Fruit fly (Drosophila melanogaster): ENCODE results near the gene nmd.

nmd gene

DNA sequence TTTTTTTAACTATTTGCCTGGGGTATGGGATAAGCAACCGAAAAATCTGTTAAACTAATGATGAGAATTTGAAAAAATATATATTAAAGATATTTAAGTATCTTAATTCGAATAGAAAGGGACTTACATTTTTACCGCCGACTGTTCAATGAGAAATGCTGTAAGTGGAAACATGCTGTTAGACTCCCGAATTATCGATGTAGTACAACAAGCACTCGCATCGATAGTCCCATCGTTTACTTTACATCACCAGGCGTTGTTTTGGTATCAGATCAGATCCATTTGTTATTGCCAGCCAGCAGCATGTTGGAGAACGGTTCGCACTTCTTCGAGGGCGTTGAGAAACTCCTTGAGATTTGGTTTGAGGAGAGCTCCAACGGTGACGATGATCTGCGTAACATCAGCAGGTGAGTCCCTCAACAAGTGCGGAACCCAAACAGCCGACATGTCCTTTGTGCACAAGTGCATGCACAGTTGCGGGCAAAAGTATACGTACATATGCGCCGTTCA is 35.5 kb upstream of the nmd start, which contains the start of gene SamDC (continued):
- no peak for TF ChIP-seq Abd-B (GFP tag; optimal IDR thresholded peaks at IDR 0.05)
- TF ChIP-seq foxo (GFP tag; optimal IDR thresholded peaks at IDR 0.05) = peak in 1 of 2 experiments; percentile 57
- TF ChIP-seq N (GFP tag; optimal IDR thresholded peaks at IDR 0.05) = peak; percentile 97
- TF ChIP-seq Jra (GFP tag; optimal IDR thresholded peaks at IDR 0.05) = no peak
- TF ChIP-seq sage (GFP tag; optimal IDR thresholded peaks at IDR 0.05) = peak; percentile 30

DNA sequence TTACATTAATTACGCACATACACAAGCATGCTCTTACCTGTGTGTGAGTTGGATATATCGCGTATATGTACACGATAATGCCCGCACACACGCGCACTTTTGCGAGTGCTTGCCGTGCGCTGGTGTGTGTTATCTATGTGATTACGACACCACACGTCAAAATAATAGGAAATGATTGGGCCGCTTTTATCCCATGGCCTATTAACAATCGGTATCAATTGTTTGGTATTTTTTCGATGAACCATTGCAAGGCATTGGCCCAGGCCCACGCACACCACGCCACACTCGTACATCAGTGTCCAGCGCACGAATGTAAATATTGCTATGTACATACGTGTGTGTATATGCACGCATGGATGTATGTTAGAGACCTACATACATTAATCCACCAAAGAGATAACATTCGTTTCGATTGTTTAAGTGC is 31.1 kb upstream of the nmd start:
- TF ChIP-seq brk (GFP tag; optimal IDR thresholded peaks at IDR 0.05) = peak; percentile 57
- TF ChIP-seq Abd-B (GFP tag; optimal IDR thresholded peaks at IDR 0.05) = no peak
- TF ChIP-seq pan (optimal IDR thresholded peaks at IDR 0.05) = no peak
- peak; percentile 56 for TF ChIP-seq OdsH (GFP tag; optimal IDR thresholded peaks at IDR 0.05)
- TF ChIP-seq Dif (GFP tag; optimal IDR thresholded peaks at IDR 0.05; ENCODE audit: partially characterized antibody) = no peak
- no peak for TF ChIP-seq usp (GFP tag; optimal IDR thresholded peaks at IDR 0.05)
- peak; percentile 47 for TF ChIP-seq sage (GFP tag; optimal IDR thresholded peaks at IDR 0.05)
- peak; percentile 72 for TF ChIP-seq N (GFP tag; optimal IDR thresholded peaks at IDR 0.05)
- TF ChIP-seq dsf (GFP tag; optimal IDR thresholded peaks at IDR 0.05; ENCODE audit: borderline replicate concordance) = no peak
- peak; percentile 55 for TF ChIP-seq woc (GFP tag; optimal IDR thresholded peaks at IDR 0.05)
- peak in 1 of 2 experiments; percentile 16 for TF ChIP-seq foxo (GFP tag; optimal IDR thresholded peaks at IDR 0.05)
- no peak for TF ChIP-seq dl (GFP tag; optimal IDR thresholded peaks at IDR 0.05; ENCODE audit: insufficient read depth in 1 of 2, partially characterized antibody in 2 of 2)
- no peak for TF ChIP-seq CG9705 (GFP tag; optimal IDR thresholded peaks at IDR 0.05)
- TF ChIP-seq psq (GFP tag; optimal IDR thresholded peaks at IDR 0.05) = peak; percentile 29
- TF ChIP-seq Hr78 (GFP tag; optimal IDR thresholded peaks at IDR 0.05) = no peak
- TF ChIP-seq Vsx2 (GFP tag; optimal IDR thresholded peaks at IDR 0.05; ENCODE audit: partially characterized antibody) = no peak
- TF ChIP-seq tai (GFP tag; optimal IDR thresholded peaks at IDR 0.05) = no peak
- TF ChIP-seq br (GFP tag; optimal IDR thresholded peaks at IDR 0.05) = peak; percentile 64
- TF ChIP-seq Dfd (GFP tag; optimal IDR thresholded peaks at IDR 0.05) = no peak
- no peak for TF ChIP-seq lola (GFP tag; optimal IDR thresholded peaks at IDR 0.05)
- peak; percentile 56 for TF ChIP-seq Sp1 (GFP tag; optimal IDR thresholded peaks at IDR 0.05)
- TF ChIP-seq Mio (GFP tag; optimal IDR thresholded peaks at IDR 0.05) = no peak
- TF ChIP-seq CG32264 (GFP tag; optimal IDR thresholded peaks at IDR 0.05) = no peak
- no peak for TF ChIP-seq CrebA (GFP tag; optimal IDR thresholded peaks at IDR 0.05; ENCODE audit: borderline replicate concordance)
- peak; percentile 11 for TF ChIP-seq sv (GFP tag; optimal IDR thresholded peaks at IDR 0.05)
- peak; percentile 33 for TF ChIP-seq HLH106 (tag; optimal IDR thresholded peaks at IDR 0.05)
- TF ChIP-seq Hr83 (GFP tag; optimal IDR thresholded peaks at IDR 0.05; ENCODE audit: poor library complexity, severe bottlenecking) = peak; percentile 13
- TF ChIP-seq dmrt93B (GFP tag; optimal IDR thresholded peaks at IDR 0.05) = no peak
- TF ChIP-seq Myc (optimal IDR thresholded peaks at IDR 0.05) = no peak
- TF ChIP-seq jim (GFP tag; optimal IDR thresholded peaks at IDR 0.05) = no peak
- peak; percentile 57 for TF ChIP-seq Hnf4 (GFP tag; optimal IDR thresholded peaks at IDR 0.05)
- peak; percentile 80 for TF ChIP-seq Rel (GFP tag; optimal IDR thresholded peaks at IDR 0.05)
- peak; percentile 58 for TF ChIP-seq Rel (tag; optimal IDR thresholded peaks at IDR 0.05)
- peak; percentile 78 for TF ChIP-seq h (GFP tag; optimal IDR thresholded peaks at IDR 0.05)
- peak; percentile 39 for TF ChIP-seq Jra (GFP tag; optimal IDR thresholded peaks at IDR 0.05)
- peak; percentile 58 for TF ChIP-seq ey (GFP tag; optimal IDR thresholded peaks at IDR 0.05)
- peak; percentile 58 for TF ChIP-seq rgr (GFP tag; optimal IDR thresholded peaks at IDR 0.05)
- no peak for TF ChIP-seq GATAd (GFP tag; optimal IDR thresholded peaks at IDR 0.05)
- TF ChIP-seq fru (GFP tag; optimal IDR thresholded peaks at IDR 0.05) = peak; percentile 57

DNA sequence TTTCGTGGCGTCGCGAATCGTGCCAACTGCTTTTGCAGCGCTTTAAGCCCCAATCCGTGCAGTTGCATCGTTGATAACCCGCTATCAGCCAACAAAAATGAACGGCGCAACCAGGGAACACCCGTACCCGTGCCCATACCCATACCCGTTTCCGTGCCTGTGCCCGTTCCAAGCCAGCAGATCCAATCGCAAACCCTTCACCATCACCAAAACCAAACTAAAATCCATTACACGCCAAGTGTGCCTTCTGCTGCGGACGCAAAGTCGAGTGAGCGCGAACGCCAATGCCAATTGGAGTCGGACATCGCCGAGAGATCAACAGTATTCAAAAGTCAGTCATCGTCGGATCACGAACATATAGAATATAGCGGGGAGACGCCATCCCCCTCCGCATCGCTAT is 30.5 kb upstream of the nmd start:
- TF ChIP-seq lola (GFP tag; optimal IDR thresholded peaks at IDR 0.05) (no peak), sage (GFP tag; optimal IDR thresholded peaks at IDR 0.05) (no peak), dmrt93B (GFP tag; optimal IDR thresholded peaks at IDR 0.05) (no peak), pan (optimal IDR thresholded peaks at IDR 0.05) (no peak), Vsx2 (GFP tag; optimal IDR thresholded peaks at IDR 0.05; ENCODE audit: partially characterized antibody) (no peak), h (GFP tag; optimal IDR thresholded peaks at IDR 0.05) (no peak), Hr83 (GFP tag; optimal IDR thresholded peaks at IDR 0.05; ENCODE audit: poor library complexity, severe bottlenecking) (no peak), usp (GFP tag; optimal IDR thresholded peaks at IDR 0.05) (no peak)

All from whole organism, wandering third instar larva.